Worm (Caenorhabditis elegans): ENCODE measurements around the gene insc-1.

- no peak for TF ChIP-seq him-1 (tag; optimal IDR thresholded peaks at IDR 0.05)
- no peak for TF ChIP-seq dao-5 (tag; optimal IDR thresholded peaks at IDR 0.05)
These were observed 15.8 kb upstream of the insc-1 start for ce11 chrII:7342884-7343283.

Data from whole organism, L4/young adult.